Fruit fly (Drosophila melanogaster) whole organism, wandering third instar larva: ENCODE measurements around the gene CG6951.

ENCODE experiments used
- Abd-B ChIP-seq: fragments of >200 bp; optimal IDR thresholded peaks from 2 replicates; lab custom pipeline; 2017; ENCODE audit warnings: missing biosample characterization, missing genetic modification characterization
- CrebA ChIP-seq: fragments of 200-800 bp; sonication (Bioruptor generic); optimal IDR thresholded peaks from 2 replicates; lab custom pipeline; 2016; ENCODE audit warnings: missing biosample characterization, mild to moderate bottlenecking, missing genetic modification characterization, borderline replicate concordance
- Hnf4 ChIP-seq: fragments of 200-800 bp; sonication (Bioruptor generic); optimal IDR thresholded peaks from 2 replicates; lab custom pipeline; 2016; ENCODE audit warnings: missing biosample characterization, mild to moderate bottlenecking, missing genetic modification characterization
- Hr78 ChIP-seq: fragments of >200 bp; optimal IDR thresholded peaks from 2 replicates; lab custom pipeline; 2017; ENCODE audit warnings: missing biosample characterization, missing genetic modification characterization
- Jra ChIP-seq: sonication (Bioruptor generic); optimal IDR thresholded peaks from 2 replicates; lab custom pipeline; 2016; ENCODE audit warnings: missing biosample characterization, missing genetic modification characterization
- Vsx2 ChIP-seq: fragments of 200-300, 225-300 bp; sonication (Bioruptor generic); optimal IDR thresholded peaks from 2 replicates; lab custom pipeline; 2018; ENCODE audit warnings: missing biosample characterization, missing genetic modification characterization; ENCODE audit not compliant: partially characterized antibody
- dl ChIP-seq, 2 experiments: fragments of 175-275, 200-275 bp in 1 of 2; fragments of 200-275 bp in 1 of 2; sonication (Bioruptor generic); optimal IDR thresholded peaks; lab custom pipeline; 2018; ENCODE audit warnings: mild to moderate bottlenecking in 2 of 2, missing biosample characterization in 2 of 2, missing genetic modification characterization in 2 of 2, moderate library complexity in 2 of 2; ENCODE audit not compliant: partially characterized antibody in 2 of 2, insufficient read depth in 1 of 2
- fru ChIP-seq: fragments of 200-800 bp; sonication (Bioruptor generic); optimal IDR thresholded peaks from 3 replicates; lab custom pipeline; 2016; ENCODE audit warnings: missing biosample characterization, mild to moderate bottlenecking, missing genetic modification characterization
- psq ChIP-seq: fragments of 200-800 bp; sonication (Bioruptor generic); optimal IDR thresholded peaks from 3 replicates; lab custom pipeline; 2017; ENCODE audit warnings: missing biosample characterization, mild to moderate bottlenecking, missing genetic modification characterization, moderate library complexity
- usp ChIP-seq: fragments of >200 bp; optimal IDR thresholded peaks from 2 replicates; lab custom pipeline; 2017; ENCODE audit warnings: missing biosample characterization, missing genetic modification characterization

DNA sequence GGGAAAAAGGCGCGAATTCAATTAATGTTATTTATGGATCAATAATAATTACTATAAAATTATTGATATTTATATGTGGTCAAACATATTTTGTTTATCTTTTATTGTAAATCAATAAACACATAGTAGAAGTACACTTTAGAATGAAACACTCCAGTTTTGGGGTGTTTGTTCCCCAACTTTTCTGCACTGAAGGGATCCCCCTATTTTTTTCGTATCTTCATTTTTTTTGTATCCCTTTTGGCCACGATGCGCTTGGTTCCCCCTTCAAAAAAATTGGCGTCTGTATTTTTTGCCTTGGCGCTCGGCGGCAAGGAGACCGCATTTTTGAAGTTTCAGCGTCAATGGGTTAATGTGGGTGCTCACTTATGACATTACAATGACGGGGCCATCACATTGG is 314 bp upstream of the CG6951 start, which contains the start of gene Clc:
- TF ChIP-seq psq (GFP tag; lab: Kevin White, UChicago) (no peak), fru (GFP tag; lab: Kevin White, UChicago) (no peak), CrebA (GFP tag; lab: Kevin White, UChicago) (no peak), dl (GFP tag; optimal IDR thresholded peaks at IDR 0.05; lab: Kevin White, UChicago; ENCODE audit: insufficient read depth in 1 of 2, partially characterized antibody in 2 of 2) (no peak), Hnf4 (GFP tag; lab: Kevin White, UChicago) (no peak), Jra (GFP tag; lab: Kevin White, UChicago) (no peak), Hr78 (GFP tag; lab: Kevin White, UChicago) (no peak), Vsx2 (GFP tag; lab: Kevin White, UChicago) (no peak), Abd-B (GFP tag; lab: Kevin White, UChicago) (no peak), usp (no peak)
